Fruit fly (Drosophila melanogaster): ENCODE measurements around the gene Ret.

dm6 chr2L:21158554-21158953 is 40.0 kb downstream of the Ret start, which contains the start of the genes Coq3 and Pld3:
- TF ChIP-seq Sin3A (optimal IDR thresholded peaks at IDR 0.05) (no peak), ttk (optimal IDR thresholded peaks at IDR 0.05) (no peak)

Data from Kc167 (cell line).